Fruit fly (Drosophila melanogaster) whole organism, wandering third instar larva: ENCODE results near the gene CG17300.

Experiments used
- Dfd ChIP-seq: fragments of >200 bp; optimal IDR thresholded peaks from 2 replicates; lab custom pipeline; 2017; ENCODE audit warnings: missing biosample characterization, missing genetic modification characterization
- GATAd ChIP-seq: sonication (Bioruptor generic); optimal IDR thresholded peaks from 2 replicates; lab custom pipeline; 2016; ENCODE audit warnings: missing biosample characterization, missing genetic modification characterization
- HLH106 ChIP-seq: fragments of 200-800 bp; optimal IDR thresholded peaks from 3 replicates; lab custom pipeline; 2019; ENCODE audit warnings: missing biosample characterization, mild to moderate bottlenecking, missing genetic modification characterization, moderate library complexity
- Myc ChIP-seq: fragments of >200 bp; optimal IDR thresholded peaks from 2 replicates; lab custom pipeline; 2017
- OdsH ChIP-seq: fragments of 200-800 bp; sonication (Bioruptor generic); optimal IDR thresholded peaks from 2 replicates; lab custom pipeline; 2016; ENCODE audit warnings: missing biosample characterization, mild to moderate bottlenecking, missing genetic modification characterization
- Sp1 ChIP-seq: fragments of 200-800 bp; sonication (Bioruptor generic); optimal IDR thresholded peaks from 3 replicates; lab custom pipeline; 2019; ENCODE audit warnings: missing biosample characterization, mild to moderate bottlenecking, missing genetic modification characterization, moderate library complexity
- br ChIP-seq: fragments of 200-800 bp; sonication (Bioruptor generic); optimal IDR thresholded peaks from 2 replicates; lab custom pipeline; 2016; ENCODE audit warnings: missing biosample characterization, missing genetic modification characterization
- dl ChIP-seq, 2 experiments: fragments of 175-275, 200-275 bp in 1 of 2; fragments of 200-275 bp in 1 of 2; sonication (Bioruptor generic); optimal IDR thresholded peaks; lab custom pipeline; 2018; ENCODE audit warnings: mild to moderate bottlenecking in 2 of 2, missing biosample characterization in 2 of 2, missing genetic modification characterization in 2 of 2, moderate library complexity in 2 of 2; ENCODE audit not compliant: partially characterized antibody in 2 of 2, insufficient read depth in 1 of 2
- jim ChIP-seq: fragments of 175-275, 200-325 bp; sonication (Bioruptor generic); optimal IDR thresholded peaks from 2 replicates; lab custom pipeline; 2016; ENCODE audit warnings: missing biosample characterization, mild to moderate bottlenecking, missing genetic modification characterization
- psq ChIP-seq: fragments of 200-800 bp; sonication (Bioruptor generic); optimal IDR thresholded peaks from 3 replicates; lab custom pipeline; 2017; ENCODE audit warnings: missing biosample characterization, mild to moderate bottlenecking, missing genetic modification characterization, moderate library complexity
- rgr ChIP-seq: fragments of 200-800 bp; sonication (Bioruptor generic); optimal IDR thresholded peaks from 3 replicates; lab custom pipeline; 2016; ENCODE audit warnings: missing biosample characterization, mild to moderate bottlenecking, missing genetic modification characterization

DNA sequence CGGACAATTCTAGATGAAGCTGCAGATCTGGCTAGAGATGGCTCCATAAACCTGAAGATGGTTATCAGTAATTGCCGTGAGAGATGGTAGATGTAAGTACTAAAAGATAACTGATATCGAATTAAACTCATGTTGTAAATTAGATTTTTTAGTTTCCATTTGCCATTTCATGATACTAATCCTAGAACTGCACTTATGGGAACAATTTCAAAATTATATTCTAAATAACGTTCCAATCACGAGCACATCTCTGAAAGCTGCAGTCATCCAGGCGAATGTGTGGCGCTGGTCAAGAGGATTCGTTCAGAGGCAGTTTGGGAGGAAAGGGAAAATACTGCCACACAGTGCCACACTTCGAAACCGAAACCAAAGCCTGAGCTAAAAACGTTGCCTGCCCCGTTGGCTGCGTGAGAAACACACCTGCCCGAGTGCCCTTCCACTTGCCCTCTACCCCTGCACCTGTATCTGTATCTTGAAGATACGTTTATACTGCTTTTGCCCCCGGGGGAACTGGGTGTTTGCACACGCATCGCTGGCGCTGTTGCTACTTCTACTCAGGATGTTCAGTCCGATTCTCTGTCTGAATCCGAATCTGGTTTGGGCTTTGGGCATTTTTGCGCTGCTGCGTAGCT, 20.3 kb upstream of the CG17300 start:
- TF ChIP-seq br (peak; percentile 71), Myc (no peak), dl (GFP tag; optimal IDR thresholded peaks at IDR 0.05; lab: Kevin White, UChicago; ENCODE audit: insufficient read depth in 1 of 2, partially characterized antibody in 2 of 2) (no peak), jim (GFP tag; lab: Kevin White, UChicago) (no peak), rgr (GFP tag; lab: Kevin White, UChicago) (peak; percentile 19), psq (peak; percentile 21), OdsH (peak; percentile 35), Dfd (GFP tag; lab: Kevin White, UChicago) (no peak), HLH106 (tag; lab: Kevin White, UChicago) (peak; percentile 20), Sp1 (GFP tag; lab: Kevin White, UChicago) (peak; percentile 25), GATAd (GFP tag; lab: Kevin White, UChicago) (no peak)
